Worm (Caenorhabditis elegans) whole organism, late embryonic: ENCODE measurements around the gene F48E8.4.

Experiments
- C08G9.2 ChIP-seq: sonication (generic microtip); optimal IDR thresholded peaks from 2 replicates; lab custom pipeline; 2016; ENCODE audit warnings: mild to moderate bottlenecking, missing genetic modification characterization, moderate library complexity, missing compliant biosample characterization
- Y22D7AL.16 ChIP-seq: sonication (generic microtip); optimal IDR thresholded peaks from 2 replicates; lab custom pipeline; 2016; ENCODE audit warnings: missing genetic modification characterization, missing compliant biosample characterization
- ahr-1 ChIP-seq: sonication (generic microtip); optimal IDR thresholded peaks from 2 replicates; lab custom pipeline; 2016; ENCODE audit warnings: missing genetic modification characterization, missing compliant biosample characterization
- ama-1 ChIP-seq: fragments of 150-350 bp; optimal IDR thresholded peaks from 2 replicates; lab custom pipeline; 2014
- ceh-14 ChIP-seq: sonication (generic microtip); optimal IDR thresholded peaks from 2 replicates; lab custom pipeline; 2016; ENCODE audit warnings: missing genotype, missing genetic modification characterization, missing compliant biosample characterization
- ceh-18 ChIP-seq: sonication (generic microtip); optimal IDR thresholded peaks from 2 replicates; lab custom pipeline; 2016; ENCODE audit warnings: missing genetic modification characterization, missing compliant biosample characterization
- ceh-19 ChIP-seq: fragments of 200-800 bp; sonication (Bioruptor generic); optimal IDR thresholded peaks from 2 replicates; lab custom pipeline; 2018; ENCODE audit warnings: mild to moderate bottlenecking, missing genetic modification characterization, missing compliant biosample characterization
- ceh-2 ChIP-seq: sonication (generic microtip); optimal IDR thresholded peaks from 2 replicates; lab custom pipeline; 2016; ENCODE audit warnings: missing genotype, missing genetic modification characterization, missing compliant biosample characterization
- ceh-24 ChIP-seq: sonication (generic microtip); optimal IDR thresholded peaks from 2 replicates; lab custom pipeline; 2016; ENCODE audit warnings: mild to moderate bottlenecking, missing genetic modification characterization, missing compliant biosample characterization
- ceh-31 ChIP-seq: sonication (generic microtip); optimal IDR thresholded peaks from 2 replicates; lab custom pipeline; 2016; ENCODE audit warnings: missing genetic modification characterization, missing compliant biosample characterization
- ceh-34 ChIP-seq: sonication (generic microtip); optimal IDR thresholded peaks from 2 replicates; lab custom pipeline; 2016; ENCODE audit warnings: mild to moderate bottlenecking, missing genetic modification characterization, missing compliant biosample characterization
- ceh-45 ChIP-seq: fragments of 200-800 bp; sonication (Bioruptor generic); IDR thresholded peaks from 2 replicates; pipeline ENCODE4 v1.3.6; 2022; ENCODE audit warnings: missing genetic modification reagents, missing genetic modification characterization, missing compliant biosample characterization
- ceh-48 ChIP-seq: sonication (generic microtip); optimal IDR thresholded peaks from 2 replicates; lab custom pipeline; 2016; ENCODE audit warnings: missing genetic modification characterization, inconsistent platforms, missing compliant biosample characterization
- ceh-9 ChIP-seq: sonication (generic microtip); optimal IDR thresholded peaks from 2 replicates; lab custom pipeline; 2016; ENCODE audit warnings: mild to moderate bottlenecking, missing genetic modification characterization, inconsistent platforms, missing compliant biosample characterization
- che-1 ChIP-seq: sonication (generic microtip); optimal IDR thresholded peaks from 2 replicates; lab custom pipeline; 2016; ENCODE audit warnings: mild to moderate bottlenecking, missing genetic modification characterization, missing compliant biosample characterization
- dmd-4 ChIP-seq: sonication (generic microtip); optimal IDR thresholded peaks from 2 replicates; lab custom pipeline; 2016; ENCODE audit warnings: borderline replicate concordance, missing genetic modification characterization, missing compliant biosample characterization
- elt-2 ChIP-seq: sonication (generic microtip); optimal IDR thresholded peaks from 2 replicates; lab custom pipeline; 2016; ENCODE audit warnings: missing genetic modification reagents, missing genetic modification characterization, missing compliant biosample characterization
- fax-1 ChIP-seq: sonication (generic microtip); optimal IDR thresholded peaks from 2 replicates; lab custom pipeline; 2016; ENCODE audit warnings: missing genotype, missing genetic modification characterization, missing compliant biosample characterization
- fkh-6 ChIP-seq: sonication (generic microtip); optimal IDR thresholded peaks from 2 replicates; lab custom pipeline; 2016; ENCODE audit warnings: missing genetic modification characterization, missing compliant biosample characterization
- hlh-13 ChIP-seq: fragments of 200-800 bp; sonication (Bioruptor generic); optimal IDR thresholded peaks from 2 replicates; lab custom pipeline; 2018; ENCODE audit warnings: mild to moderate bottlenecking, missing genetic modification characterization, missing compliant biosample characterization
- hlh-15 ChIP-seq: sonication (generic microtip); optimal IDR thresholded peaks from 2 replicates; lab custom pipeline; 2016; ENCODE audit warnings: missing genetic modification characterization, missing compliant biosample characterization
- hlh-8 ChIP-seq: sonication (generic microtip); optimal IDR thresholded peaks from 2 replicates; lab custom pipeline; 2016; ENCODE audit warnings: missing genotype, missing genetic modification characterization, missing compliant biosample characterization
- lim-6 ChIP-seq: sonication (generic microtip); optimal IDR thresholded peaks from 2 replicates; lab custom pipeline; 2016; ENCODE audit warnings: missing genetic modification characterization, missing compliant biosample characterization
- lin-11 ChIP-seq: fragments of 200-800 bp; sonication (Bioruptor generic); optimal IDR thresholded peaks from 2 replicates; lab custom pipeline; 2018; ENCODE audit warnings: mild to moderate bottlenecking, missing genetic modification characterization, missing compliant biosample characterization
- madf-2 ChIP-seq: sonication (generic microtip); optimal IDR thresholded peaks from 2 replicates; lab custom pipeline; 2017; ENCODE audit warnings: missing genetic modification characterization, missing compliant biosample characterization
- mec-3 ChIP-seq: sonication (generic microtip); optimal IDR thresholded peaks from 2 replicates; lab custom pipeline; 2016; ENCODE audit warnings: borderline replicate concordance, missing genetic modification characterization, missing compliant biosample characterization
- nfya-1 ChIP-seq: sonication (generic microtip); optimal IDR thresholded peaks from 2 replicates; lab custom pipeline; 2017; ENCODE audit warnings: missing genetic modification characterization, mild to moderate bottlenecking, missing compliant biosample characterization, antibody characterized with exemption, moderate library complexity
- nhr-232 ChIP-seq: sonication (generic microtip); optimal IDR thresholded peaks from 2 replicates; lab custom pipeline; 2016; ENCODE audit warnings: missing genetic modification characterization, missing compliant biosample characterization
- npax-4 ChIP-seq: sonication (generic microtip); optimal IDR thresholded peaks from 2 replicates; lab custom pipeline; 2016; ENCODE audit warnings: missing genetic modification characterization, missing compliant biosample characterization
- pat-9 ChIP-seq: fragments of 200-800 bp; sonication (Bioruptor generic); optimal IDR thresholded peaks from 2 replicates; lab custom pipeline; 2018; ENCODE audit warnings: mild to moderate bottlenecking, missing genetic modification characterization, moderate library complexity, missing compliant biosample characterization
- pax-1 ChIP-seq: fragments of 150-350 bp; optimal IDR thresholded peaks from 2 replicates; lab custom pipeline; 2014; ENCODE audit warnings: missing biosample characterization, missing genetic modification characterization
- ref-2 ChIP-seq: sonication (generic microtip); optimal IDR thresholded peaks from 2 replicates; lab custom pipeline; 2016; ENCODE audit warnings: missing genetic modification characterization, missing compliant biosample characterization
- sdc-2 ChIP-seq: sonication (generic microtip); optimal IDR thresholded peaks from 2 replicates; lab custom pipeline; 2016; ENCODE audit warnings: missing genotype, missing genetic modification characterization, missing compliant biosample characterization
- sox-2 ChIP-seq: fragments of 200-800 bp; sonication (Bioruptor generic); IDR thresholded peaks from 2 replicates; pipeline ENCODE4 v1.3.6; 2022; ENCODE audit warnings: missing genetic modification reagents, missing genetic modification characterization, missing compliant biosample characterization
- sox-4 ChIP-seq: sonication (generic microtip); optimal IDR thresholded peaks from 2 replicates; lab custom pipeline; 2017; ENCODE audit warnings: mild to moderate bottlenecking, missing genetic modification characterization, inconsistent platforms, missing compliant biosample characterization
- syd-9 ChIP-seq: sonication (generic microtip); optimal IDR thresholded peaks from 2 replicates; lab custom pipeline; 2016; ENCODE audit warnings: mild to moderate bottlenecking, missing genetic modification characterization, moderate library complexity, missing compliant biosample characterization
- tbx-2 ChIP-seq: sonication (generic microtip); optimal IDR thresholded peaks from 2 replicates; lab custom pipeline; 2016; ENCODE audit warnings: missing genetic modification characterization, missing compliant biosample characterization
- unc-3 ChIP-seq, 2 experiments: fragments of 200-800 bp in 1 of 2; sonication (Bioruptor generic) in 1 of 2; sonication (generic microtip) in 1 of 2; conservative IDR thresholded peaks in 1 of 2; optimal IDR thresholded peaks in 1 of 2; 2 replicates each; pipeline versions ENCODE4 v1.3.6 to Lab custom; 2016 to 2022; ENCODE audit warnings: missing compliant biosample characterization in 2 of 2, missing genetic modification characterization in 2 of 2, missing genetic modification reagents in 1 of 2
- unc-42 ChIP-seq: sonication (generic microtip); optimal IDR thresholded peaks from 2 replicates; lab custom pipeline; 2016; ENCODE audit warnings: missing genotype, missing genetic modification characterization, missing compliant biosample characterization
- unc-55 ChIP-seq: sonication (generic microtip); optimal IDR thresholded peaks from 2 replicates; lab custom pipeline; 2017; ENCODE audit warnings: missing biosample characterization, missing genetic modification reagents, missing genetic modification characterization

F48E8.4 gene

DNA sequence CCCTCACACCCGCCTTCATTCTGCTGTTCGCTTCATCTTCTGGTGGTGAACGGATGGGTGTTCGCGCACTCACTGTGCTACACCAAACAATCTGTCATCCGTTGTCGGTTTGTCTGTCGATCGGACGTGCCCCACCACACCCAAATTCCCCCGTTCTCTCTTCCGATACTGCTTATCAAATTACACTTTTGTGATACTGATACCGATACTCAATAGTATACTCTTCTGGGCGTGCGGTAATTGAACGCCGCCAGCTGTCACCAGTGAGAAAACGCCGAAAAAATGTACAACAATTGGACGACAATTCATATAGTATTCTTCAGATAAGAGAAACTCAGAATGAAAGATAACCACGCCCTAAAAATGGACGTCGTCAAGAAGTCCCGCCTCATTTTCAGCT lies 15.3 kb upstream of the F48E8.4 start:
- TF ChIP-seq tbx-2 (tag; lab: Kevin White, UChicago) (no peak), ceh-45 (GFP tag; lab: Robert Waterston, UW) (no peak), ceh-24 (tag; lab: Kevin White, UChicago) (no peak), ceh-9 (tag; lab: Kevin White, UChicago) (no peak), sox-4 (tag; lab: Kevin White, UChicago) (no peak), ama-1 (lab: Kevin White, UChicago) (no peak), ceh-34 (tag; lab: Kevin White, UChicago) (peak; percentile 51), hlh-15 (tag; lab: Kevin White, UChicago) (no peak), che-1 (tag; lab: Kevin White, UChicago) (no peak), elt-2 (tag; lab: Kevin White, UChicago) (peak; percentile 13), pat-9 (tag; lab: Kevin White, UChicago) (no peak), unc-55 (GFP tag; lab: Kevin White, UChicago) (peak; percentile 26), pax-1 (tag; lab: Kevin White, UChicago) (no peak), sox-2 (no peak), Y22D7AL.16 (tag; lab: Kevin White, UChicago) (no peak), ceh-19 (GFP tag; lab: Kevin White, UChicago) (no peak), lim-6 (tag; lab: Kevin White, UChicago) (no peak), ahr-1 (tag; lab: Kevin White, UChicago) (no peak)

- TF ChIP-seq ref-2 (no peak), dmd-4 (no peak), fax-1 (no peak), hlh-15 (tag; lab: Kevin White, UChicago) (no peak), ceh-24 (tag; lab: Kevin White, UChicago) (no peak), unc-42 (tag; lab: Kevin White, UChicago) (no peak)
Measured at ce11 chrIII:5440540-5440939, 12.8 kb upstream of the F48E8.4 start, which contains the start of gene W03A5.6. TSS of gene W03A5.6 (minus strand) at chrIII:5440640.

DNA sequence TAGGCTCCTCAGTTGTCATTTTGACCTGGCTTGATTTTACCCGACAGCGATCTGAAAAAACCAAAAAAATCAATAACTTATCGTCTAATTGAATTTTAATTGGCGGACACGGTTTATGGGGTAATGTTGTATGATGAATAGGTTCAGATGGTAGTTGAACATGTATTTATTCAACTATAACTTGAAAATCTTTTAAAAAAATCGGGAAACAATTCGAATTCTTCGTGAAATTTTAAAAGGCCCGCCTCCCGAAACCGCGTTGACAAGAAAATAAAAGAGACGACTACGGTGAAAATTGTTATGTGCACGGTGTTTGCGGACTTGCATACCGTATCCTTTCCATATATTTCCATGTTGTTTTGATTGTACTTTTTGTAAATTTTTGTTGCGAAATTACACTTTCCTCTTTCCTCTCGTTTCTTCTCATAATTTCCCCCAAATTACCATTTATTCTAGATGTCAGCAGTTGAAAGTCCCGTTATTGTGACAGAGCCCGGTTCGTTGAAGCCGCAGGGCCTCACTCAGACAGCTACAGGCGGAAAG lies 10.6 kb upstream of the F48E8.4 start, which contains the start of the genes T24G10.2 and disl-2:
Gene T24G10.2 (minus strand): TSS at position 51 of the 543 bp plus-strand sequence.
Gene disl-2 (plus strand): TSS at position 457 of the 543 bp plus-strand sequence.
- TF ChIP-seq lin-11 (tag; lab: Kevin White, UChicago) (no peak), ceh-31 (peak; percentile 30), mec-3 (tag; lab: Kevin White, UChicago) (no peak), ceh-2 (tag; lab: Kevin White, UChicago) (no peak), nfya-1 (tag; lab: Kevin White, UChicago) (peak; percentile 62), unc-3 (GFP tag; conservative IDR thresholded peaks at IDR 0.05; lab: Robert Waterston, UW) (no peak), unc-3 (tag; optimal IDR thresholded peaks at IDR 0.05; lab: Kevin White, UChicago) (no peak), ceh-18 (tag; lab: Kevin White, UChicago) (peak; percentile 4)

DNA sequence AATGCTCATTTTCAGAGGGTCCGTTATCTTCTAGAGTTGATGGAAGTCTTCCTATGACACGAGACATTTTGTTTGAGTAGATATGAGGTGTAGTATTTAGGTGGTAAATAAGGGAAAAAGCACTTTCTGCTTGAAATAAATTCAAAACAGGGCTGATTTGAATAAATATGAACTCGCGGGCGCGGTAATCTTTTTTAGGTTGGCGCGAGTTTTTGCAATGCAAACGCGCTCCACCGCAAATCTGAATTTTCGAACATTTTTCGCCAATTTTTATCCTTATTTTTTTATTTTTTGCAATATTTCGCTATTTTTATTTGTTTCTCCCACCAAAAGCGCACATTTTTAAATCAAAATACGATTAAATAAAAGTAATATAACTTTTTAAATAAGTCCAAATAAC lies 5.2 kb upstream of the F48E8.4 start, which contains the start of gene skpt-1:
Gene skpt-1 (minus strand): TSS at position 219 of the 400 bp plus-strand sequence.
- peak; percentile 9 for TF ChIP-seq tbx-2 (tag; lab: Kevin White, UChicago)
- TF ChIP-seq nhr-232 (tag; lab: Kevin White, UChicago) = no peak
- peak; percentile 2 for TF ChIP-seq unc-42 (tag; lab: Kevin White, UChicago)
- TF ChIP-seq elt-2 (tag; lab: Kevin White, UChicago) = peak; percentile 4
- TF ChIP-seq mec-3 (tag; lab: Kevin White, UChicago) = no peak
- TF ChIP-seq nfya-1 (tag; lab: Kevin White, UChicago) = peak; percentile 8

ce11 chrIII:5449762-5450308 lies 3.6 kb upstream of the F48E8.4 start, which contains the start of gene F48E8.8:
TSS of gene F48E8.8 (minus strand) at chrIII:5449812.
- TF ChIP-seq hlh-13 (GFP tag; lab: Kevin White, UChicago) = no peak
- no peak for TF ChIP-seq ceh-45 (GFP tag; lab: Robert Waterston, UW)
- peak; percentile 56 for TF ChIP-seq nfya-1 (tag; lab: Kevin White, UChicago)
- no peak for TF ChIP-seq ceh-14 (tag; lab: Kevin White, UChicago)
- TF ChIP-seq madf-2 (tag; lab: Kevin White, UChicago) = no peak
- TF ChIP-seq lim-6 (tag; lab: Kevin White, UChicago) = no peak
- peak; percentile 73 for TF ChIP-seq ceh-48 (tag; lab: Kevin White, UChicago)
- TF ChIP-seq syd-9 = no peak
- no peak for TF ChIP-seq elt-2 (tag; lab: Kevin White, UChicago)
- peak; percentile 38 for TF ChIP-seq hlh-8 (tag; lab: Kevin White, UChicago)
- peak; percentile 20 for TF ChIP-seq ceh-2 (tag; lab: Kevin White, UChicago)
- TF ChIP-seq ceh-34 (tag; lab: Kevin White, UChicago) = no peak
- no peak for TF ChIP-seq C08G9.2
- no peak for TF ChIP-seq npax-4 (tag; lab: Kevin White, UChicago)
- no peak for TF ChIP-seq ceh-19 (GFP tag; lab: Kevin White, UChicago)
- TF ChIP-seq tbx-2 (tag; lab: Kevin White, UChicago) = peak; percentile 75
- peak; percentile 9 for TF ChIP-seq unc-55 (GFP tag; lab: Kevin White, UChicago)
- no peak for TF ChIP-seq ama-1 (lab: Kevin White, UChicago)
- TF ChIP-seq ceh-24 (tag; lab: Kevin White, UChicago) = no peak
- no peak for TF ChIP-seq fkh-6 (tag; lab: Kevin White, UChicago)
- no peak for TF ChIP-seq sdc-2 (tag; lab: Kevin White, UChicago)
- TF ChIP-seq mec-3 (tag; lab: Kevin White, UChicago) = no peak
